Worm (Caenorhabditis elegans): ENCODE measurements around the gene T16G1.13.

The T16G1.13 gene

ce11 chrV:12928929-12929532, 20.7 kb upstream of the T16G1.13 start, which contains the start of gene T16G1.2:
T16G1.2 (plus strand) TSS chrV:12929482.
- TF ChIP-seq blmp-1 (tag; optimal IDR thresholded peaks at IDR 0.05), result peak; percentile 24
- no peak for TF ChIP-seq drap-1 (GFP tag; optimal IDR thresholded peaks at IDR 0.05)
- no peak for TF ChIP-seq ztf-11 (tag; optimal IDR thresholded peaks at IDR 0.05)
- no peak for TF ChIP-seq mab-5 (tag; optimal IDR thresholded peaks at IDR 0.05)
- TF ChIP-seq sem-2 (GFP tag; optimal IDR thresholded peaks at IDR 0.05), result no peak
- TF ChIP-seq cnd-1 (tag; optimal IDR thresholded peaks at IDR 0.05), result no peak

DNA sequence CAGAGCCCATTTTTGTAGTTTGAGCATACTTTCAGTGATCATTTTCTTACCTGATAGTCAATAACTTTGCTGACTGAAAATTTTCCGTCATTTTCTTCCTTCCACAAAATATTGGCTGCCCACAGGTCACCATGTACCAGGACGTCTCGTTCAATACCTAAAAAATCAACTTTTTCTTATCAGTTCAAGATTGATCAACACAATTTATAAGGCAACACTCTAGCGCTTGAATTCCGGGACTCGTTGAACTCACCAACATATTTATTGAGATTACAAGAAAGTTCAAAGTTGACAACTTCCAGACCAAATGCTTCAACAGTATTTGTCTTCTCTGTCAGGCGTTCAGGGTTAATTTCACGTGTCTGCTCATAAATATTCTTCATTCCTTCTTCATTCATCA, 16.1 kb upstream of the T16G1.13 start:
- TF ChIP-seq lin-32 (GFP tag; optimal IDR thresholded peaks at IDR 0.05) (no peak), unc-62 (GFP tag; optimal IDR thresholded peaks at IDR 0.05) (no peak), unc-120 (tag; optimal IDR thresholded peaks at IDR 0.05; ENCODE audit: poor library complexity, severe bottlenecking) (no peak), zip-8 (tag; optimal IDR thresholded peaks at IDR 0.05) (no peak), nhr-237 (tag; optimal IDR thresholded peaks at IDR 0.05) (no peak), nhr-76 (tag; optimal IDR thresholded peaks at IDR 0.05) (no peak), nhr-2 (tag; optimal IDR thresholded peaks at IDR 0.05) (no peak), ces-1 (GFP tag; optimal IDR thresholded peaks at IDR 0.05) (no peak), mep-1 (tag; optimal IDR thresholded peaks at IDR 0.05) (no peak), nhr-12 (tag; optimal IDR thresholded peaks at IDR 0.05) (no peak)

- TF ChIP-seq ham-2 (GFP tag; optimal IDR thresholded peaks at IDR 0.05), result no peak
- TF ChIP-seq flh-1 (GFP tag; optimal IDR thresholded peaks at IDR 0.05), result no peak
- no peak for TF ChIP-seq pha-4 (tag; optimal IDR thresholded peaks at IDR 0.05)
- no peak for TF ChIP-seq unc-120 (tag; optimal IDR thresholded peaks at IDR 0.05; ENCODE audit: poor library complexity, severe bottlenecking)
- TF ChIP-seq elt-3 (tag; optimal IDR thresholded peaks at IDR 0.05), result no peak
These were observed 14.7 kb upstream of the T16G1.13 start, which contains the start of gene T16G1.7 for ce11 chrV:12934976-12935375. T16G1.7 (minus strand) TSS chrV:12935112.

- no peak for TF ChIP-seq cnd-1 (tag; optimal IDR thresholded peaks at IDR 0.05)
- no peak for TF ChIP-seq M03D4.4 (tag; optimal IDR thresholded peaks at IDR 0.05)
- TF ChIP-seq nhr-28 (tag; optimal IDR thresholded peaks at IDR 0.05), result no peak
- TF ChIP-seq hlh-1 (tag; optimal IDR thresholded peaks at IDR 0.05), result no peak
- TF ChIP-seq lsy-2 (tag; optimal IDR thresholded peaks at IDR 0.05), result no peak
- TF ChIP-seq nhr-12 (tag; optimal IDR thresholded peaks at IDR 0.05), result no peak
- TF ChIP-seq sptf-1 (tag; optimal IDR thresholded peaks at IDR 0.05), result no peak
These were observed 12.6 kb upstream of the T16G1.13 start, which contains the start of gene T16G1.6 for ce11 chrV:12937098-12937497. T16G1.6 (minus strand) TSS chrV:12937174.

- no peak for TF ChIP-seq lin-13 (tag; optimal IDR thresholded peaks at IDR 0.05)
- TF ChIP-seq zip-8 (tag; optimal IDR thresholded peaks at IDR 0.05), result peak; percentile 39
These were observed 10.3 kb upstream of the T16G1.13 start, which contains the start of gene T16G1.5 for ce11 chrV:12939434-12939833. T16G1.5 (minus strand) TSS chrV:12939552.

ce11 chrV:12941797-12942474, 7.8 kb upstream of the T16G1.13 start, which contains the start of gene T16G1.4:
T16G1.4 (minus strand) TSS chrV:12941847.
- no peak for TF ChIP-seq cnd-1 (tag; optimal IDR thresholded peaks at IDR 0.05)
- no peak for TF ChIP-seq lsy-2 (tag; optimal IDR thresholded peaks at IDR 0.05)
- no peak for TF ChIP-seq tbx-8 (GFP tag; optimal IDR thresholded peaks at IDR 0.05)
- TF ChIP-seq snpc-4 (tag; optimal IDR thresholded peaks at IDR 0.05), result no peak
- no peak for TF ChIP-seq nhr-76 (tag; optimal IDR thresholded peaks at IDR 0.05)
- TF ChIP-seq nhr-12 (tag; optimal IDR thresholded peaks at IDR 0.05), result no peak
- no peak for TF ChIP-seq pha-4 (tag; optimal IDR thresholded peaks at IDR 0.05)
- TF ChIP-seq M03D4.4 (tag; optimal IDR thresholded peaks at IDR 0.05), result no peak
- no peak for TF ChIP-seq mab-5 (tag; optimal IDR thresholded peaks at IDR 0.05)
- TF ChIP-seq ham-2 (GFP tag; optimal IDR thresholded peaks at IDR 0.05), result no peak
- TF ChIP-seq mls-2 (tag; optimal IDR thresholded peaks at IDR 0.05), result no peak
- TF ChIP-seq nhr-2 (tag; optimal IDR thresholded peaks at IDR 0.05), result no peak
- no peak for TF ChIP-seq flh-1 (GFP tag; optimal IDR thresholded peaks at IDR 0.05)
- no peak for TF ChIP-seq mep-1 (tag; optimal IDR thresholded peaks at IDR 0.05)
- TF ChIP-seq hlh-1 (tag; optimal IDR thresholded peaks at IDR 0.05), result no peak
